Fruit fly (Drosophila melanogaster): ENCODE results near the gene dpr19.

- TF ChIP-seq CG8478 (optimal IDR thresholded peaks at IDR 0.05) (no peak), CTCF (optimal IDR thresholded peaks at IDR 0.05) (no peak)
Observed at dm6 chr2L:10334213-10334612, 41.8 kb upstream of the dpr19 start.

All from S2 (cell line).